Comparison of ENCODE assay signal across 3 fruit fly cellular contexts in genomic region chr2L:18899862-18900261, dm6.
TF ChIP-seq lines count a peak whose summit lies in the region.

No protein-coding gene starts in this region.

- TF ChIP-seq CTCF in whole organism, embryonic (GFP tag; optimal IDR thresholded peaks at IDR 0.05; lab: Kevin White, UChicago) = no peak

TF ChIP-seq in whole organism, embryonic, 481 proteins besides CTCF, POLR2A, EP300 and RAD21 (continues in another document):
- TF ChIP-seq cg (GFP tag; optimal IDR thresholded peaks at IDR 0.05; lab: Kevin White, UChicago) (no peak), Atf3 (GFP tag; optimal IDR thresholded peaks at IDR 0.05; lab: Kevin White, UChicago) (peak; percentile 7), Hr51 (GFP tag; optimal IDR thresholded peaks at IDR 0.05; lab: Kevin White, UChicago) (peak in 1 of 2 experiments; percentile 28), CG9215 (GFP tag; IDR thresholded peaks at IDR 0.05; lab: Robert Waterston, UW) (no peak), CG16863 (GFP tag; optimal IDR thresholded peaks at IDR 0.05; lab: Kevin White, UChicago) (peak; percentile 43), amos (GFP tag; IDR thresholded peaks at IDR 0.05; lab: Robert Waterston, UW; ENCODE audit: partially characterized antibody) (no peak), jing (GFP tag; optimal IDR thresholded peaks at IDR 0.05; lab: Kevin White, UChicago) (peak; percentile 24), CG3407 (GFP tag; optimal IDR thresholded peaks at IDR 0.05; lab: Kevin White, UChicago) (peak; percentile 23), CG7963 (GFP tag; IDR thresholded peaks at IDR 0.05; lab: Robert Waterston, UW; ENCODE audit: partially characterized antibody) (no peak), CG10209 (GFP tag; optimal IDR thresholded peaks at IDR 0.05; lab: Kevin White, UChicago) (peak; percentile 2), CG8089 (GFP tag; optimal IDR thresholded peaks at IDR 0.05; lab: Kevin White, UChicago) (peak; percentile 29), slp2 (GFP tag; optimal IDR thresholded peaks at IDR 0.05; lab: Kevin White, UChicago) (no peak), Awh (GFP tag; IDR thresholded peaks at IDR 0.05; lab: Robert Waterston, UW) (peak; percentile 57), ttk (GFP tag; IDR thresholded peaks at IDR 0.05; lab: Robert Waterston, UW) (no peak), CG11093 (GFP tag; IDR thresholded peaks at IDR 0.05; lab: Robert Waterston, UW) (peak; percentile 54; the same call in 1 of the 3 replicates), CG3995 (GFP tag; optimal IDR thresholded peaks at IDR 0.05; lab: Kevin White, UChicago) (no peak), CG4424 (GFP tag; optimal IDR thresholded peaks at IDR 0.05; lab: Kevin White, UChicago) (peak; percentile 59), CG2678 (tag; optimal IDR thresholded peaks at IDR 0.05; lab: Kevin White, UChicago) (peak; percentile 57), Taf1 (GFP tag; IDR thresholded peaks at IDR 0.05; lab: Robert Waterston, UW) (no peak), wdn (GFP tag; IDR thresholded peaks at IDR 0.05; lab: Robert Waterston, UW) (no peak), Fer2 (tag; optimal IDR thresholded peaks at IDR 0.05; lab: Kevin White, UChicago) (no peak), sob (GFP tag; IDR thresholded peaks at IDR 0.05; lab: Robert Waterston, UW) (no peak), CG9876 (GFP tag; optimal IDR thresholded peaks at IDR 0.05; lab: Kevin White, UChicago) (no peak), br (optimal IDR thresholded peaks at IDR 0.05; lab: Kevin White, UChicago) (no peak), Oaz (GFP tag; IDR thresholded peaks at IDR 0.05; lab: Robert Waterston, UW) (no peak), chm (GFP tag; IDR thresholded peaks at IDR 0.05; lab: Robert Waterston, UW) (no peak), CG1602 (GFP tag; optimal IDR thresholded peaks at IDR 0.05; lab: Kevin White, UChicago) (peak; percentile 23), bowl (GFP tag; IDR thresholded peaks at IDR 0.05; lab: Robert Waterston, UW) (no peak), CG10267 (tag; optimal IDR thresholded peaks at IDR 0.05; lab: Kevin White, UChicago) (peak; percentile 55), Dref (GFP tag; IDR thresholded peaks at IDR 0.05; lab: Robert Waterston, UW) (no peak), CG42726 (GFP tag; IDR thresholded peaks at IDR 0.05; lab: Robert Waterston, UW; ENCODE audit: partially characterized antibody) (no peak)

TF ChIP-seq in whole organism, prepupa, 60 proteins besides CTCF, POLR2A, EP300 and RAD21 (continues in another document):
- TF ChIP-seq CG6276 (GFP tag; optimal IDR thresholded peaks at IDR 0.05; lab: Kevin White, UChicago) (no peak), CG3032 (tag; optimal IDR thresholded peaks at IDR 0.05; lab: Kevin White, UChicago) (no peak), dsx (GFP tag; optimal IDR thresholded peaks at IDR 0.05; lab: Kevin White, UChicago; ENCODE audit: poor library complexity, severe bottlenecking) (no peak), CG31627 (GFP tag; optimal IDR thresholded peaks at IDR 0.05; lab: Kevin White, UChicago) (no peak), Ets96B (tag; optimal IDR thresholded peaks at IDR 0.05; lab: Kevin White, UChicago) (peak; percentile 23), lz (GFP tag; optimal IDR thresholded peaks at IDR 0.05; lab: Kevin White, UChicago) (no peak), Smox (GFP tag; optimal IDR thresholded peaks at IDR 0.05; lab: Kevin White, UChicago) (no peak), achi (GFP tag; optimal IDR thresholded peaks at IDR 0.05; lab: Kevin White, UChicago) (no peak), cyc (GFP tag; optimal IDR thresholded peaks at IDR 0.05; lab: Kevin White, UChicago) (no peak), CG6792 (GFP tag; optimal IDR thresholded peaks at IDR 0.05; lab: Kevin White, UChicago) (no peak), Hr39 (GFP tag; optimal IDR thresholded peaks at IDR 0.05; lab: Kevin White, UChicago) (no peak), CG1621 (tag; optimal IDR thresholded peaks at IDR 0.05; lab: Kevin White, UChicago) (no peak), CG32006 (GFP tag; optimal IDR thresholded peaks at IDR 0.05; lab: Kevin White, UChicago) (peak; percentile 34), Lpt (GFP tag; optimal IDR thresholded peaks at IDR 0.05; lab: Kevin White, UChicago) (no peak), dac (GFP tag; optimal IDR thresholded peaks at IDR 0.05; lab: Kevin White, UChicago) (no peak), Hr38 (GFP tag; optimal IDR thresholded peaks at IDR 0.05; lab: Kevin White, UChicago) (no peak), CG10631 (GFP tag; optimal IDR thresholded peaks at IDR 0.05; lab: Kevin White, UChicago) (peak; percentile 16), CG11294 (GFP tag; IDR thresholded peaks at IDR 0.05; lab: Robert Waterston, UW) (no peak), net (GFP tag; optimal IDR thresholded peaks at IDR 0.05; lab: Kevin White, UChicago) (no peak), CG11902 (GFP tag; optimal IDR thresholded peaks at IDR 0.05; lab: Kevin White, UChicago) (no peak), Sox15 (GFP tag; optimal IDR thresholded peaks at IDR 0.05; lab: Kevin White, UChicago) (no peak), Eip93F (GFP tag; optimal IDR thresholded peaks at IDR 0.05; lab: Kevin White, UChicago) (no peak), Eip75B (GFP tag; optimal IDR thresholded peaks at IDR 0.05; lab: Kevin White, UChicago) (no peak), CG16779 (tag; optimal IDR thresholded peaks at IDR 0.05; lab: Kevin White, UChicago) (no peak), CG34406 (GFP tag; optimal IDR thresholded peaks at IDR 0.05; lab: Kevin White, UChicago) (no peak), Gug (GFP tag; IDR thresholded peaks at IDR 0.05; lab: Robert Waterston, UW) (no peak), CG9139 (GFP tag; optimal IDR thresholded peaks at IDR 0.05; lab: Kevin White, UChicago) (no peak), eg (GFP tag; IDR thresholded peaks at IDR 0.05; lab: Robert Waterston, UW) (0 out of 3 replicates have a peak, but pooled peaks have one; percentile 31), spab (GFP tag; optimal IDR thresholded peaks at IDR 0.05; lab: Kevin White, UChicago) (no peak), Eip78C (GFP tag; lab: Kevin White, UChicago) (peak; percentile 61), Blimp-1 (GFP tag; optimal IDR thresholded peaks at IDR 0.05; lab: Kevin White, UChicago) (no peak), topi (GFP tag; optimal IDR thresholded peaks at IDR 0.05; lab: Kevin White, UChicago) (no peak), CG11762 (GFP tag; optimal IDR thresholded peaks at IDR 0.05; lab: Kevin White, UChicago; ENCODE audit: insufficient read depth) (no peak), Met (GFP tag; optimal IDR thresholded peaks at IDR 0.05; lab: Kevin White, UChicago) (no peak)

TF ChIP-seq in whole organism, pupa, 21 proteins besides CTCF, POLR2A, EP300 and RAD21:
- no peak for TF ChIP-seq CG17806 (tag; optimal IDR thresholded peaks at IDR 0.05; lab: Kevin White, UChicago)
- 0 out of 2 replicates have a peak, but pooled peaks have one; percentile 16 for TF ChIP-seq Ets98B (GFP tag; IDR thresholded peaks at IDR 0.05; lab: Robert Waterston, UW)
- peak; percentile 14 for TF ChIP-seq Pif1A (GFP tag; optimal IDR thresholded peaks at IDR 0.05; lab: Kevin White, UChicago)
- TF ChIP-seq CG8301 (tag; optimal IDR thresholded peaks at IDR 0.05; lab: Kevin White, UChicago) = peak; percentile 52
- TF ChIP-seq CG13204 (GFP tag; optimal IDR thresholded peaks at IDR 0.05; lab: Kevin White, UChicago) = no peak
- TF ChIP-seq CG4496 (GFP tag; IDR thresholded peaks at IDR 0.05; lab: Robert Waterston, UW) = 0 out of 3 replicates have a peak, but pooled peaks have one; percentile 7
- peak; percentile 46 for TF ChIP-seq CG14655 (GFP tag; optimal IDR thresholded peaks at IDR 0.05; lab: Kevin White, UChicago)
- 0 out of 3 replicates have a peak, but pooled peaks have one; percentile 20 for TF ChIP-seq fd96Ca (GFP tag; IDR thresholded peaks at IDR 0.05; lab: Robert Waterston, UW)
- TF ChIP-seq D1 (tag; optimal IDR thresholded peaks at IDR 0.05; lab: Kevin White, UChicago) = no peak

Comparison
In these comparisons a context has a peak if more than half of its experiments do, and no peak if none do; other contexts are left out.
1. Of the 7 proteins assayed by ChIP-seq in both whole organism, embryonic and whole organism, prepupa: peak only in whole organism, embryonic: Blimp-1, Gug and Sox102F; only in whole organism, prepupa: none; in both: none; in neither: 4.